Fruit fly (Drosophila melanogaster) whole organism, embryonic: ENCODE measurements around the gene CG5665.
A peak's percentile ranks its signal among the peaks of the same experiment; 100 is the strongest.

Source experiments
- Abd-B ChIP-seq: fragments of 200-800 bp; sonication (Bioruptor generic); optimal IDR thresholded peaks from 2 replicates; lab custom pipeline; 2018; ENCODE audit warnings: missing biosample characterization, mild to moderate bottlenecking, missing genetic modification characterization, moderate library complexity
- CG11247 ChIP-seq: fragments of 200-800 bp; sonication (Bioruptor generic); IDR thresholded peaks from 2 replicates; pipeline ENCODE4 v1.3.6; 2022; ENCODE audit warnings: missing biosample characterization, missing genetic modification characterization
- CG11504 ChIP-seq: fragments of 200-800 bp; sonication (Bioruptor generic); optimal IDR thresholded peaks from 3 replicates; lab custom pipeline; 2019; ENCODE audit warnings: missing biosample characterization, mild to moderate bottlenecking, missing genetic modification characterization, moderate library complexity
- CG12071 ChIP-seq: fragments of 200-800 bp; sonication (Bioruptor generic); optimal IDR thresholded peaks from 3 replicates; lab custom pipeline; 2018; ENCODE audit warnings: missing biosample characterization, mild to moderate bottlenecking, missing genetic modification characterization
- CG12299 ChIP-seq: fragments of 200-800 bp; sonication (Bioruptor generic); optimal IDR thresholded peaks from 2 replicates; lab custom pipeline; 2018; ENCODE audit warnings: missing biosample characterization, mild to moderate bottlenecking, missing genetic modification characterization
- CG12391 ChIP-seq: fragments of 200-800 bp; sonication (Bioruptor generic); optimal IDR thresholded peaks from 3 replicates; lab custom pipeline; 2018; ENCODE audit warnings: missing biosample characterization, mild to moderate bottlenecking, missing genetic modification characterization, moderate library complexity
- CG13287 ChIP-seq: fragments of 200-800 bp; sonication (Bioruptor generic); IDR thresholded peaks from 2 replicates; pipeline ENCODE4 v1.3.6; 2022; ENCODE audit warnings: missing biosample characterization, missing genetic modification characterization; ENCODE audit not compliant: partially characterized antibody
- CG13424 ChIP-seq: fragments of 200-800 bp; sonication (Bioruptor generic); optimal IDR thresholded peaks from 2 replicates; lab custom pipeline; 2019; ENCODE audit warnings: missing biosample characterization, mild to moderate bottlenecking, missing genetic modification characterization, moderate library complexity
- CG13624 ChIP-seq: fragments of 200-800 bp; sonication (Bioruptor generic); optimal IDR thresholded peaks from 2 replicates; lab custom pipeline; 2016; ENCODE audit warnings: missing biosample characterization, missing genetic modification characterization
- CG15011 ChIP-seq: fragments of 200-800 bp; sonication (Bioruptor generic); optimal IDR thresholded peaks from 3 replicates; lab custom pipeline; 2018; ENCODE audit warnings: missing biosample characterization, mild to moderate bottlenecking, missing genetic modification characterization
- CG1602 ChIP-seq: fragments of 200-800 bp; sonication (Bioruptor generic); optimal IDR thresholded peaks from 3 replicates; lab custom pipeline; 2016; ENCODE audit warnings: missing biosample characterization, missing genetic modification characterization
- CG18619 ChIP-seq: fragments of 200-800 bp; sonication (Bioruptor generic); optimal IDR thresholded peaks from 3 replicates; lab custom pipeline; 2017; ENCODE audit warnings: missing biosample characterization, mild to moderate bottlenecking, missing genetic modification characterization
- CG31224 ChIP-seq: fragments of 200-800 bp; sonication (Bioruptor generic); IDR thresholded peaks from 2 replicates; pipeline ENCODE4 v1.3.6; 2022; ENCODE audit warnings: missing biosample characterization, missing genetic modification characterization
- CG7372 ChIP-seq: fragments of 200-800 bp; sonication (Bioruptor generic); IDR thresholded peaks from 2 replicates; pipeline ENCODE4 v1.3.6; 2022; ENCODE audit warnings: missing biosample characterization, missing genetic modification characterization
- CG7745 ChIP-seq: fragments of 200-800 bp; sonication (Bioruptor generic); optimal IDR thresholded peaks from 2 replicates; lab custom pipeline; 2018; ENCODE audit warnings: missing biosample characterization, mild to moderate bottlenecking, missing genetic modification characterization, moderate library complexity
- CG8290 ChIP-seq, 3 experiments: fragments of 200-800 bp; sonication (Bioruptor generic); optimal IDR thresholded peaks; 2 replicates each; lab custom pipeline; 2016 to 2019; ENCODE audit warnings: missing biosample characterization in 3 of 3, missing genetic modification characterization in 3 of 3, mild to moderate bottlenecking in 2 of 3, moderate library complexity in 1 of 3
- CG9609 ChIP-seq: fragments of 200-800 bp; sonication (Bioruptor generic); optimal IDR thresholded peaks from 3 replicates; lab custom pipeline; 2016; ENCODE audit warnings: missing biosample characterization, missing genetic modification characterization
- CG9727 ChIP-seq: fragments of 200-800 bp; sonication (Bioruptor generic); optimal IDR thresholded peaks from 3 replicates; lab custom pipeline; 2017; ENCODE audit warnings: missing biosample characterization, mild to moderate bottlenecking, missing genetic modification characterization
- CG9876 ChIP-seq: fragments of 200-800 bp; sonication (Bioruptor generic); optimal IDR thresholded peaks from 2 replicates; lab custom pipeline; 2016; ENCODE audit warnings: missing biosample characterization, missing genetic modification characterization
- CkIIα-i1 ChIP-seq: fragments of 200-800 bp; sonication (Bioruptor generic); IDR thresholded peaks from 2 replicates; pipeline ENCODE4 v1.3.6; 2022; ENCODE audit warnings: missing biosample characterization, missing genetic modification characterization
- Ets65A ChIP-seq: fragments of 200-800 bp; sonication (Bioruptor generic); peaks from one replicate; lab custom pipeline; 2016; ENCODE audit warnings: missing biosample characterization, missing genetic modification characterization
- HLH54F ChIP-seq: fragments of 200-800 bp; sonication (Bioruptor generic); optimal IDR thresholded peaks from 3 replicates; lab custom pipeline; 2016; ENCODE audit warnings: missing biosample characterization, missing genetic modification characterization
- Hmr ChIP-seq: fragments of 200-800 bp; sonication (Bioruptor generic); optimal IDR thresholded peaks from 3 replicates; lab custom pipeline; 2017; ENCODE audit warnings: mild to moderate bottlenecking, missing biosample characterization, missing genetic modification reagents, missing genetic modification characterization
- Hr3 ChIP-seq: fragments of 200-800 bp; sonication (Bioruptor generic); optimal IDR thresholded peaks from 3 replicates; lab custom pipeline; 2016; ENCODE audit warnings: missing biosample characterization, missing genetic modification characterization
- Hr51 ChIP-seq, 2 experiments: fragments of 200-800 bp; sonication (Bioruptor generic); optimal IDR thresholded peaks; 2 replicates in 1 of 2; 3 replicates in 1 of 2; lab custom pipeline; 2016 to 2018; ENCODE audit warnings: missing biosample characterization in 2 of 2, missing genetic modification characterization in 2 of 2, mild to moderate bottlenecking in 1 of 2, moderate library complexity in 1 of 2
- Lim3 ChIP-seq: fragments of 200-800 bp; sonication (Bioruptor generic); IDR thresholded peaks from 2 replicates; pipeline ENCODE4 v1.3.6; 2022; ENCODE audit warnings: missing biosample characterization, missing genetic modification characterization
- MBD-R2 ChIP-seq: fragments of 200-800 bp; sonication (Bioruptor generic); IDR thresholded peaks from 2 replicates; pipeline ENCODE4 v1.3.6; 2022; ENCODE audit warnings: missing biosample characterization, missing genetic modification characterization
- Mad ChIP-seq: fragments of 200-800 bp; sonication (Bioruptor generic); optimal IDR thresholded peaks from 2 replicates; lab custom pipeline; 2016; ENCODE audit warnings: missing biosample characterization, missing genetic modification characterization
- ac ChIP-seq: fragments of 200-800 bp; sonication (Bioruptor generic); optimal IDR thresholded peaks from 3 replicates; lab custom pipeline; 2017; ENCODE audit warnings: missing biosample characterization, mild to moderate bottlenecking, missing genetic modification characterization
- ap ChIP-seq: fragments of 200-800 bp; sonication (Bioruptor generic); IDR thresholded peaks from 2 replicates; pipeline ENCODE4 v1.3.6; 2022; ENCODE audit warnings: missing biosample characterization, missing genetic modification characterization
- bowl ChIP-seq: fragments of 200-800 bp; sonication (Bioruptor generic); IDR thresholded peaks from 2 replicates; pipeline ENCODE4 v1.3.6; 2022; ENCODE audit warnings: missing biosample characterization, missing genetic modification characterization
- corto ChIP-seq: fragments of 200-800 bp; sonication (Bioruptor generic); optimal IDR thresholded peaks from 2 replicates; lab custom pipeline; 2016; ENCODE audit warnings: missing biosample characterization, mild to moderate bottlenecking, missing genetic modification characterization, moderate library complexity
- dati ChIP-seq: fragments of 200-800 bp; sonication (Bioruptor generic); IDR thresholded peaks from 2 replicates; pipeline ENCODE4 v1.3.6; 2022; ENCODE audit warnings: missing biosample characterization, missing genetic modification characterization
- ewg ChIP-seq: fragments of 200-800 bp; sonication (Bioruptor generic); optimal IDR thresholded peaks from 3 replicates; lab custom pipeline; 2017; ENCODE audit warnings: mild to moderate bottlenecking, missing biosample characterization, missing genetic modification reagents, missing genetic modification characterization
- h ChIP-seq: fragments of >200 bp; optimal IDR thresholded peaks from 2 replicates; lab custom pipeline; 2017
- hb ChIP-seq: fragments of 200-800 bp; sonication (Bioruptor generic); IDR thresholded peaks from 3 replicates; pipeline ENCODE4 v1.3.6; 2022; ENCODE audit warnings: missing biosample characterization, missing genetic modification characterization; ENCODE audit not compliant: partially characterized antibody
- jigr1 ChIP-seq: fragments of 200-800 bp; sonication (Bioruptor generic); IDR thresholded peaks from 3 replicates; pipeline ENCODE4 v1.3.6; 2022; ENCODE audit warnings: missing biosample characterization, missing genetic modification characterization
- knrl ChIP-seq: fragments of 200-800 bp; sonication (Bioruptor generic); IDR thresholded peaks from 3 replicates; pipeline ENCODE4 v1.3.6; 2022; ENCODE audit warnings: missing biosample characterization, missing genetic modification characterization; ENCODE audit not compliant: partially characterized antibody
- nom ChIP-seq: fragments of 200-800 bp; sonication (Bioruptor generic); optimal IDR thresholded peaks from 2 replicates; lab custom pipeline; 2017; ENCODE audit warnings: missing biosample characterization, missing genetic modification characterization, mild to moderate bottlenecking, moderate library complexity, missing genetic modification reagents
- p53 ChIP-seq: fragments of 200-800 bp; sonication (Bioruptor generic); optimal IDR thresholded peaks from 2 replicates; lab custom pipeline; 2016; ENCODE audit warnings: missing biosample characterization, missing genetic modification characterization
- pho ChIP-seq: fragments of 200-800 bp; sonication (Bioruptor generic); optimal IDR thresholded peaks from 2 replicates; lab custom pipeline; 2016; ENCODE audit warnings: missing biosample characterization, missing genetic modification characterization
- sim ChIP-seq: fragments of 200-800 bp; sonication (Bioruptor generic); IDR thresholded peaks from 2 replicates; pipeline ENCODE4 v1.3.6; 2022; ENCODE audit warnings: missing biosample characterization, missing genetic modification characterization
- sr ChIP-seq: fragments of 200-800 bp; sonication (Bioruptor generic); IDR thresholded peaks from 3 replicates; pipeline ENCODE4 v1.3.6; 2022; ENCODE audit warnings: missing biosample characterization, missing genetic modification characterization
- wor ChIP-seq: fragments of 200-800 bp; sonication (Bioruptor generic); IDR thresholded peaks from 2 replicates; pipeline ENCODE4 v1.3.6; 2022; ENCODE audit warnings: missing biosample characterization, missing genetic modification characterization
- zen2 ChIP-seq: fragments of 200-800 bp; sonication (Bioruptor generic); IDR thresholded peaks from 3 replicates; pipeline ENCODE4 v1.3.6; 2022; ENCODE audit warnings: missing biosample characterization, missing genetic modification characterization; ENCODE audit not compliant: partially characterized antibody

CG5665 gene

dm6 chr3L:20358212-20358611 lies at the start of gene CG5665:
CG5665 (plus strand) TSS chr3L:20358512.
- TF ChIP-seq Ets65A (GFP tag; lab: Kevin White, UChicago) = peak; percentile 27
- TF ChIP-seq h (lab: Kevin White, UChicago) = no peak

- no peak for TF ChIP-seq CG9609 (GFP tag; lab: Kevin White, UChicago)
- no peak for TF ChIP-seq CG15011
- no peak for TF ChIP-seq CG7372 (GFP tag; lab: Robert Waterston, UW)
- TF ChIP-seq CG18619 = no peak
- no peak for TF ChIP-seq Abd-B (GFP tag; lab: Kevin White, UChicago)
- no peak for TF ChIP-seq dati (GFP tag; lab: Robert Waterston, UW)
- no peak for TF ChIP-seq p53 (GFP tag; lab: Kevin White, UChicago)
Observed at dm6 chr3L:20309354-20309753, 49.0 kb upstream of the CG5665 start, which contains the start of gene polo. polo (plus strand) TSS chr3L:20309654.

dm6 chr3L:20309758-20310733 lies 48.3 kb upstream of the CG5665 start:
- TF ChIP-seq CG9876 (GFP tag; lab: Kevin White, UChicago) = peak; percentile 56
- TF ChIP-seq CG13424 (tag; lab: Kevin White, UChicago) = no peak
- no peak for TF ChIP-seq bowl
- TF ChIP-seq CG31224 (GFP tag; lab: Robert Waterston, UW) = no peak
- no peak for TF ChIP-seq corto
- no peak for TF ChIP-seq ac (GFP tag; lab: Kevin White, UChicago)
- peak; percentile 37 for TF ChIP-seq ewg
- TF ChIP-seq jigr1 (GFP tag; lab: Robert Waterston, UW) = no peak
- peak; percentile 80 for TF ChIP-seq CG13624
- no peak for TF ChIP-seq CG12071 (GFP tag; lab: Kevin White, UChicago)
- no peak for TF ChIP-seq Lim3 (GFP tag; lab: Robert Waterston, UW)
- TF ChIP-seq CG8290 (GFP tag; optimal IDR thresholded peaks at IDR 0.05; lab: Kevin White, UChicago) = no peak
- peak in 1 of 2 experiments; percentile 75 for TF ChIP-seq CG8290 (tag; optimal IDR thresholded peaks at IDR 0.05; lab: Kevin White, UChicago)
- peak; percentile 34 for TF ChIP-seq CG1602 (GFP tag; lab: Kevin White, UChicago)
- TF ChIP-seq zen2 (GFP tag; lab: Robert Waterston, UW) = no peak; the same call in 2 of the 3 replicates
- TF ChIP-seq CG11247 (GFP tag; lab: Robert Waterston, UW) = peak; percentile 57
- TF ChIP-seq Hmr = peak; percentile 59
- no peak for TF ChIP-seq ap (GFP tag; lab: Robert Waterston, UW)
- TF ChIP-seq CG7745 (tag; lab: Kevin White, UChicago) = no peak
- TF ChIP-seq CG12391 (tag; lab: Kevin White, UChicago) = peak; percentile 44
- TF ChIP-seq nom (GFP tag; lab: Kevin White, UChicago) = no peak
- no peak for TF ChIP-seq CkIIα-i1
- TF ChIP-seq CG12299 (tag; lab: Kevin White, UChicago) = no peak
- peak; percentile 73 for TF ChIP-seq hb (GFP tag; lab: Robert Waterston, UW)
- TF ChIP-seq sim (GFP tag; lab: Robert Waterston, UW) = no peak
- peak; percentile 61 for TF ChIP-seq pho (GFP tag; lab: Kevin White, UChicago)
- peak; percentile 66 for TF ChIP-seq Mad (GFP tag; lab: Kevin White, UChicago)
- TF ChIP-seq sr = no peak
- no peak for TF ChIP-seq CG11504 (tag; lab: Kevin White, UChicago)
- TF ChIP-seq HLH54F (GFP tag; lab: Kevin White, UChicago) = peak; percentile 65
- peak; percentile 75 for TF ChIP-seq MBD-R2 (GFP tag; lab: Robert Waterston, UW)
- peak; percentile 91 for TF ChIP-seq CG13287 (GFP tag; lab: Robert Waterston, UW)
- no peak for TF ChIP-seq wor (GFP tag; lab: Robert Waterston, UW)
- TF ChIP-seq knrl = peak; percentile 87
- peak; percentile 43 for TF ChIP-seq Hr3 (GFP tag; lab: Kevin White, UChicago)
- TF ChIP-seq CG9727 = peak; percentile 34
- TF ChIP-seq Hr51 (GFP tag; optimal IDR thresholded peaks at IDR 0.05; lab: Kevin White, UChicago) = peak in 1 of 2 experiments; percentile 42
